Worm (Caenorhabditis elegans): ENCODE data around the gene C16D2.3.

The C16D2.3 gene

DNA sequence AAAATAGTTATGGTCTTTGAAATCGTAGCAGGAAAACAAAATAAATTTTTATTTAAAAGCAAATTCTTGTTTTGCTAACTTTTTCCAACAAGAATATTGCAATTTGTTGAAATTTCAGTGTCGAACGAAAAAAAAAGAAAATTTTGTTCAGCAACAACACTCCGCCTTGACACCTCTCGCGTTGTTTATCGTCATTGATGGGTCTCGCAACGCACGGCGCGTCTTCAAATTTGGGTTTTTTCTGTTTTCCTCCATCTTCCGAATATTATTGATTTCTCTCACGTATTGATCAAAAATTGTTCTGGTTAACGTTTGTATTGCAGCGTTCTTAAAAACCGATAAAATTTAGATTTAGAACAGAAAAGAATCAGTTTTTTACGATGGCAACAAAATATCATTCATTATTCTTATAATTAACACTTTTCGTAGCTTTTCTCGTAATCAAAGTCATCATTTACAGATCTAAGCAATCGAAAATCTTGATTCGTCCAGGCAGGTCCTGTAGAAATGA lies 31.6 kb downstream of the C16D2.3 start, which contains the start of gene dpl-1:
Gene dpl-1, plus strand, starts transcription at position 461 of the 511 bp plus-strand sequence.
- TF ChIP-seq tbp1 (GFP tag; optimal IDR thresholded peaks at IDR 0.05) (no peak), lin-35 (GFP tag; optimal IDR thresholded peaks at IDR 0.05) (peak in 1 of 3 experiments; percentile 59), unc-130 (GFP tag; optimal IDR thresholded peaks at IDR 0.05) (no peak), ztf-25 (GFP tag; IDR thresholded peaks at IDR 0.05) (no peak), zfh-2 (GFP tag; conservative IDR thresholded peaks at IDR 0.05) (no peak), lag-1 (GFP tag; IDR thresholded peaks at IDR 0.05) (no peak), T26A5.8 (tag; optimal IDR thresholded peaks at IDR 0.05) (no peak), athp-1 (tag; optimal IDR thresholded peaks at IDR 0.05) (no peak), aptf-2 (GFP tag; conservative IDR thresholded peaks at IDR 0.05) (no peak), lir-1 (GFP tag; conservative IDR thresholded peaks at IDR 0.05) (no peak), hmg-20 (GFP tag; IDR thresholded peaks at IDR 0.05) (no peak), lin-54 (GFP tag; optimal IDR thresholded peaks at IDR 0.05) (peak; percentile 30), madf-10 (tag; optimal IDR thresholded peaks at IDR 0.05) (no peak), attf-3 (GFP tag; conservative IDR thresholded peaks at IDR 0.05) (peak; percentile 92), efl-1 (GFP tag; optimal IDR thresholded peaks at IDR 0.05) (peak; percentile 39), dpl-1 (GFP tag; optimal IDR thresholded peaks at IDR 0.05) (peak; percentile 26), Y53G8AR.9 (GFP tag; conservative IDR thresholded peaks at IDR 0.05) (no peak), D2030.7 (GFP tag; IDR thresholded peaks at IDR 0.05) (no peak), madf-6 (GFP tag; IDR thresholded peaks at IDR 0.05) (no peak), F49E8.2 (tag; optimal IDR thresholded peaks at IDR 0.05; ENCODE audit: insufficient read depth) (no peak), C17E4.6 (GFP tag; IDR thresholded peaks at IDR 0.05) (no peak), ceh-40 (GFP tag; IDR thresholded peaks at IDR 0.05) (no peak), K11D2.4 (GFP tag; IDR thresholded peaks at IDR 0.05) (no peak), hmg-1.2 (GFP tag; IDR thresholded peaks at IDR 0.05) (no peak), hsf-1 (GFP tag; IDR thresholded peaks at IDR 0.05) (no peak)

ce11 chrII:9170048-9170447 lies 32.1 kb downstream of the C16D2.3 start:
- 0 out of 2 replicates have a peak, but pooled peaks have one; percentile 24 for TF ChIP-seq madf-3 (GFP tag; IDR thresholded peaks at IDR 0.05)
- no peak for TF ChIP-seq mcd-1 (GFP tag; IDR thresholded peaks at IDR 0.05)
- no peak for TF ChIP-seq xnd-1 (tag; optimal IDR thresholded peaks at IDR 0.05)
- no peak for TF ChIP-seq madf-10 (tag; optimal IDR thresholded peaks at IDR 0.05)

- TF ChIP-seq snpc-1.3 (tag; optimal IDR thresholded peaks at IDR 0.05; ENCODE audit: insufficient read depth) (no peak), F23B12.7 (tag; optimal IDR thresholded peaks at IDR 0.05; ENCODE audit: insufficient read depth) (no peak), egrh-3 (GFP tag; IDR thresholded peaks at IDR 0.05) (no peak), madf-6 (GFP tag; IDR thresholded peaks at IDR 0.05) (0 out of 2 replicates have a peak, but pooled peaks have one; percentile 11), bed-1 (GFP tag; IDR thresholded peaks at IDR 0.05) (no peak), tlf-1 (GFP tag; optimal IDR thresholded peaks at IDR 0.05) (no peak)
These were observed 32.9 kb downstream of the C16D2.3 start for ce11 chrII:9170851-9171250.

DNA sequence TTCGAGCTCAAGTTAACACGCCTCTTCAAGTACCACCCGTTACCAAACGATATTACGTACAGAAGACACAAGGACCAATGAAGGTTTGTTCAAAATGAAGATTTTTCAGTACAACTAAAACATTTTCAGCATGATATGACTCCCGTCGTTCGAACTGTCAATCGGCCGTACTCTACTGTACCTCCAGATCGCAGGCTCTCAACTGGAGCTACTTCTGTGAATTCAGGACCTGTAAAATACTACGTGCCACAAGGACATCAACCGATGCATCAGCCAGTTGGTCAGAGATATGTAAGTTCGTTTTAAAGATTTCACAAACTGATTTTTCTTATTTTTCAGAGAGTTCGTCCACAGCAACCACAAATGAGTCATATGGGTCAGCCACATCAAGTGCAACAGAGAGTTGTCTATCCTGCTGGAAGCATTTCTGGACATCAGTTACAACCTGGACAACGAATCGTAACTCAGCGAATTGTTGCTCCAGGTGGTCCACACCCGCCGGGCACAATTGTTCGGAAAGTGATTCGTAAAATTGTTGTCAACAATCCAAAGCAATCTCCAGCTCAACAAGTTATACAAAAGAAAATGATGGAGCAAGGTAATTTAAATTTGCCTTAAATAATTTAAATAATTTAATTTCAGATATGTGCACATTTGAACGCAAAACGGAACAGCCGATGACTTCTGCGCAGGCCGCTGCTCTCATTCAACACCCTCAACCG lies 33.7 kb downstream of the C16D2.3 start:
- no peak for TF ChIP-seq nhr-80 (tag; optimal IDR thresholded peaks at IDR 0.05)
- no peak for TF ChIP-seq D2030.7 (GFP tag; IDR thresholded peaks at IDR 0.05)
- TF ChIP-seq Y79H2A.3 (GFP tag; conservative IDR thresholded peaks at IDR 0.05): no peak
- no peak for TF ChIP-seq xnd-1 (tag; optimal IDR thresholded peaks at IDR 0.05)
- no peak for TF ChIP-seq let-607 (tag; optimal IDR thresholded peaks at IDR 0.05)
- no peak for TF ChIP-seq egl-18 (GFP tag; IDR thresholded peaks at IDR 0.05)
- no peak for TF ChIP-seq fkh-3 (tag; optimal IDR thresholded peaks at IDR 0.05)
- no peak for TF ChIP-seq ekl-4 (GFP tag; IDR thresholded peaks at IDR 0.05)
- no peak for TF ChIP-seq pbrm-1 (GFP tag; IDR thresholded peaks at IDR 0.05)
- no peak for TF ChIP-seq lsl-1 (GFP tag; optimal IDR thresholded peaks at IDR 0.05)
- no peak for TF ChIP-seq rcor-1 (GFP tag; IDR thresholded peaks at IDR 0.05)
- no peak for TF ChIP-seq gei-17 (GFP tag; optimal IDR thresholded peaks at IDR 0.05)
- no peak for TF ChIP-seq ceh-58 (GFP tag; IDR thresholded peaks at IDR 0.05)

Data from whole organism, young adult.